Worm (Caenorhabditis elegans) whole organism, L1 larva: ENCODE data around the gene cutl-15.

Experiments used
- C04F5.9 ChIP-seq: sonication (generic microtip); optimal IDR thresholded peaks from 2 replicates; lab custom pipeline; 2016; ENCODE audit warnings: missing genetic modification characterization, missing compliant biosample characterization
- C16A3.4 ChIP-seq: fragments of 150-350 bp; optimal IDR thresholded peaks from 2 replicates; lab custom pipeline; 2014; ENCODE audit warnings: missing biosample characterization, missing genetic modification characterization
- Y116A8C.19 ChIP-seq: sonication (generic microtip); optimal IDR thresholded peaks from 2 replicates; lab custom pipeline; 2016; ENCODE audit warnings: missing compliant biosample characterization, missing genetic modification characterization, borderline replicate concordance
- ama-1 ChIP-seq: fragments of 150-350 bp; optimal IDR thresholded peaks from 2 replicates; lab custom pipeline; 2014
- blmp-1 ChIP-seq: fragments of 150-350 bp; optimal IDR thresholded peaks from 2 replicates; lab custom pipeline; 2014; ENCODE audit warnings: missing biosample characterization, missing genetic modification characterization
- ceh-8 ChIP-seq: fragments of 200-800 bp; sonication (Bioruptor generic); optimal IDR thresholded peaks from 2 replicates; lab custom pipeline; 2018; ENCODE audit warnings: mild to moderate bottlenecking, missing genetic modification characterization, moderate library complexity, missing compliant biosample characterization
- ceh-88 ChIP-seq: fragments of 200-800 bp; sonication (Bioruptor generic); IDR thresholded peaks from 2 replicates; pipeline ENCODE4 v1.3.6; 2022; ENCODE audit warnings: missing genetic modification characterization, missing compliant biosample characterization
- ces-1 ChIP-seq: fragments of 150-350 bp; optimal IDR thresholded peaks from 2 replicates; lab custom pipeline; 2014; ENCODE audit warnings: missing biosample characterization, missing genetic modification reagents, missing genetic modification characterization
- dpl-1 ChIP-seq, 3 experiments: fragments of 150-350 bp in 2 of 3; sonication (generic microtip) in 1 of 3; optimal IDR thresholded peaks; 2 replicates each; lab custom pipeline; 2014 to 2017; ENCODE audit warnings: missing biosample characterization in 3 of 3, missing genetic modification characterization in 3 of 3, missing genetic modification reagents in 3 of 3
- efl-1 ChIP-seq, 4 experiments: fragments of 150-350 bp; optimal IDR thresholded peaks in 3 of 4; peaks in 1 of 4; 1 replicate in 1 of 4; 2 replicates in 3 of 4; lab custom pipeline; 2014; ENCODE audit warnings: missing biosample characterization in 2 of 4, missing genetic modification characterization in 2 of 4, missing genetic modification reagents in 2 of 4
- elt-2 ChIP-seq: sonication (generic microtip); optimal IDR thresholded peaks from 2 replicates; lab custom pipeline; 2016; ENCODE audit warnings: missing genetic modification characterization, mild to moderate bottlenecking, inconsistent platforms, missing compliant biosample characterization, missing genetic modification reagents
- ets-5 ChIP-seq: fragments of 200-800 bp; sonication (Bioruptor generic); IDR thresholded peaks from 2 replicates; pipeline ENCODE4 v1.3.6; 2022; ENCODE audit warnings: missing genetic modification characterization, missing compliant biosample characterization
- fkh-10 ChIP-seq: sonication (generic microtip); optimal IDR thresholded peaks from 2 replicates; lab custom pipeline; 2017; ENCODE audit warnings: missing biosample characterization, missing genetic modification reagents, missing genetic modification characterization
- fkh-4 ChIP-seq: sonication (generic microtip); optimal IDR thresholded peaks from 2 replicates; lab custom pipeline; 2016; ENCODE audit warnings: missing compliant biosample characterization, missing genetic modification characterization, borderline replicate concordance
- grh-1 ChIP-seq: fragments of 200-800 bp; sonication (Bioruptor generic); IDR thresholded peaks from 2 replicates; pipeline ENCODE4 v1.3.6; 2022; ENCODE audit warnings: missing genetic modification reagents, missing genetic modification characterization, missing compliant biosample characterization
- irx-1 ChIP-seq: sonication (generic microtip); optimal IDR thresholded peaks from 2 replicates; lab custom pipeline; 2016; ENCODE audit warnings: missing genetic modification characterization, missing compliant biosample characterization
- lin-14 ChIP-seq: fragments of 200-800 bp; sonication (Bioruptor generic); optimal IDR thresholded peaks from 2 replicates; lab custom pipeline; 2018; ENCODE audit warnings: mild to moderate bottlenecking, missing genetic modification characterization, moderate library complexity, missing compliant biosample characterization
- lin-35 ChIP-seq, 2 experiments: fragments of 150-350 bp; optimal IDR thresholded peaks; 2 replicates each; lab custom pipeline; 2014; ENCODE audit warnings: missing biosample characterization in 2 of 2, missing genetic modification characterization in 2 of 2, missing genetic modification reagents in 2 of 2
- lir-3 ChIP-seq: sonication (generic microtip); optimal IDR thresholded peaks from 2 replicates; lab custom pipeline; 2016; ENCODE audit warnings: mild to moderate bottlenecking, missing genetic modification characterization, moderate library complexity, missing compliant biosample characterization; ENCODE audit not compliant: poor library complexity
- lsy-2 ChIP-seq, 2 experiments: fragments of 150-350 bp; optimal IDR thresholded peaks; 2 replicates each; lab custom pipeline; 2014; ENCODE audit warnings: missing biosample characterization in 2 of 2, missing genetic modification characterization in 2 of 2
- mdl-1 ChIP-seq, 2 experiments: fragments of 150-350 bp; optimal IDR thresholded peaks; 2 replicates each; lab custom pipeline; 2014 to 2017; ENCODE audit warnings: missing biosample characterization in 2 of 2, missing genetic modification characterization in 2 of 2, inconsistent platforms in 1 of 2
- nhr-20 ChIP-seq: sonication (generic microtip); optimal IDR thresholded peaks from 2 replicates; lab custom pipeline; 2016; ENCODE audit warnings: mild to moderate bottlenecking, missing genetic modification characterization, missing compliant biosample characterization
- nhr-47 ChIP-seq: sonication (generic microtip); optimal IDR thresholded peaks from 2 replicates; lab custom pipeline; 2016; ENCODE audit warnings: mild to moderate bottlenecking, missing genetic modification characterization, moderate library complexity, missing compliant biosample characterization
- nhr-71 ChIP-seq: sonication (generic microtip); optimal IDR thresholded peaks from 2 replicates; lab custom pipeline; 2016; ENCODE audit warnings: mild to moderate bottlenecking, missing genetic modification characterization, moderate library complexity, missing compliant biosample characterization
- nhr-76 ChIP-seq: sonication (generic microtip); optimal IDR thresholded peaks from 2 replicates; lab custom pipeline; 2017; ENCODE audit warnings: missing biosample characterization, missing genetic modification characterization
- nhr-85 ChIP-seq: sonication (generic microtip); peaks from one replicate; lab custom pipeline; 2016; ENCODE audit warnings: missing genetic modification characterization, inconsistent platforms, missing compliant biosample characterization
- nhr-90 ChIP-seq: sonication (generic microtip); optimal IDR thresholded peaks from 2 replicates; lab custom pipeline; 2016; ENCODE audit warnings: mild to moderate bottlenecking, missing genetic modification characterization, missing compliant biosample characterization; ENCODE audit not compliant: poor library complexity
- pag-3 ChIP-seq: sonication (generic microtip); optimal IDR thresholded peaks from 2 replicates; lab custom pipeline; 2017; ENCODE audit warnings: missing genetic modification characterization, mild to moderate bottlenecking, missing compliant biosample characterization, antibody characterized with exemption, borderline replicate concordance; ENCODE audit not compliant: insufficient read depth
- pax-3 ChIP-seq: fragments of 200-800 bp; sonication (Bioruptor generic); optimal IDR thresholded peaks from 2 replicates; lab custom pipeline; 2018; ENCODE audit warnings: mild to moderate bottlenecking, missing genetic modification characterization, moderate library complexity, missing compliant biosample characterization
- snpc-4 ChIP-seq: fragments of 150-350 bp; optimal IDR thresholded peaks from 2 replicates; lab custom pipeline; 2014; ENCODE audit warnings: missing biosample characterization, missing genetic modification characterization
- snu-23 ChIP-seq: sonication (generic microtip); optimal IDR thresholded peaks from 2 replicates; lab custom pipeline; 2016; ENCODE audit warnings: missing genetic modification characterization, missing compliant biosample characterization
- sox-4 ChIP-seq: sonication (generic microtip); optimal IDR thresholded peaks from 2 replicates; lab custom pipeline; 2016; ENCODE audit warnings: missing genetic modification characterization, missing compliant biosample characterization
- sptf-1 ChIP-seq: fragments of 150-350 bp; optimal IDR thresholded peaks from 2 replicates; lab custom pipeline; 2014; ENCODE audit warnings: missing biosample characterization, missing genetic modification characterization
- swsn-7 ChIP-seq: sonication (generic microtip); optimal IDR thresholded peaks from 2 replicates; lab custom pipeline; 2016; ENCODE audit warnings: missing genetic modification characterization, missing compliant biosample characterization
- tlp-1 ChIP-seq: fragments of 150-350 bp; optimal IDR thresholded peaks from 2 replicates; lab custom pipeline; 2014; ENCODE audit warnings: missing biosample characterization, missing genetic modification characterization
- unc-130 ChIP-seq: fragments of 150-350 bp; optimal IDR thresholded peaks from 2 replicates; lab custom pipeline; 2017; ENCODE audit warnings: missing biosample characterization, missing genetic modification characterization, inconsistent platforms
- vab-15 ChIP-seq: sonication (generic microtip); optimal IDR thresholded peaks from 2 replicates; lab custom pipeline; 2017; ENCODE audit warnings: missing genotype, mild to moderate bottlenecking, missing genetic modification characterization, missing compliant biosample characterization
- zag-1 ChIP-seq: fragments of 150-350 bp; optimal IDR thresholded peaks from 2 replicates; lab custom pipeline; 2014; ENCODE audit warnings: missing biosample characterization, missing genetic modification characterization
- ztf-11 ChIP-seq, 2 experiments: sonication (generic microtip); optimal IDR thresholded peaks; 2 replicates each; lab custom pipeline; 2016 to 2017; ENCODE audit warnings: missing genetic modification characterization in 2 of 2, missing biosample characterization in 1 of 2, missing compliant biosample characterization in 1 of 2
- ztf-4 ChIP-seq: fragments of 150-350 bp; optimal IDR thresholded peaks from 2 replicates; lab custom pipeline; 2014; ENCODE audit warnings: missing biosample characterization, missing genetic modification characterization

The cutl-15 gene

ce11 chrII:8945167-8945566 is 2.3 kb downstream of the cutl-15 start:
- TF ChIP-seq fkh-10 (peak; percentile 61), ama-1 (lab: Kevin White, UChicago) (no peak), lin-14 (GFP tag; lab: Kevin White, UChicago) (peak; percentile 42)

- TF ChIP-seq elt-2 (tag; lab: Kevin White, UChicago) (no peak), pag-3 (tag; lab: Kevin White, UChicago) (no peak), snu-23 (peak; percentile 11), efl-1 (optimal IDR thresholded peaks at IDR 0.05; lab: Kevin White, UChicago) (peak; percentile 16 to 87), efl-1 (GFP tag; optimal IDR thresholded peaks at IDR 0.05 in 1 of 2; lab: Kevin White, UChicago) (peak; percentile 86 to 98), pax-3 (tag; lab: Kevin White, UChicago) (no peak), swsn-7 (tag; lab: Kevin White, UChicago) (peak; percentile 1), vab-15 (no peak), snpc-4 (tag; lab: Kevin White, UChicago) (no peak), ceh-8 (GFP tag; lab: Kevin White, UChicago) (no peak), C16A3.4 (tag; lab: Kevin White, UChicago) (peak; percentile 51), mdl-1 (tag; optimal IDR thresholded peaks at IDR 0.05; lab: Kevin White, UChicago) (no peak), nhr-20 (tag; lab: Kevin White, UChicago) (peak; percentile 34), C04F5.9 (tag; lab: Kevin White, UChicago) (no peak), tlp-1 (tag; lab: Kevin White, UChicago) (no peak), Y116A8C.19 (tag; lab: Kevin White, UChicago) (no peak), fkh-4 (no peak), irx-1 (no peak), lin-35 (GFP tag; optimal IDR thresholded peaks at IDR 0.05; lab: Kevin White, UChicago) (peak; percentile 76 to 94), ztf-11 (tag; optimal IDR thresholded peaks at IDR 0.05; lab: Kevin White, UChicago) (no peak), zag-1 (no peak), grh-1 (GFP tag; lab: Robert Waterston, UW) (no peak), ceh-88 (GFP tag; lab: Robert Waterston, UW) (no peak), unc-130 (no peak), lir-3 (no peak), nhr-47 (tag; lab: Kevin White, UChicago) (peak; percentile 26), sptf-1 (tag; lab: Kevin White, UChicago) (no peak), nhr-71 (tag; lab: Kevin White, UChicago) (peak; percentile 37), sox-4 (tag; lab: Kevin White, UChicago) (peak; percentile 24), nhr-85 (tag; lab: Kevin White, UChicago) (no peak), blmp-1 (peak; percentile 39), ama-1 (lab: Kevin White, UChicago) (no peak), nhr-76 (tag; lab: Kevin White, UChicago) (no peak), ztf-4 (tag; lab: Kevin White, UChicago) (no peak), ces-1 (GFP tag; lab: Kevin White, UChicago) (no peak), nhr-90 (tag; lab: Kevin White, UChicago) (no peak), lsy-2 (tag; optimal IDR thresholded peaks at IDR 0.05; lab: Kevin White, UChicago) (peak; percentile 24 to 67), dpl-1 (GFP tag; optimal IDR thresholded peaks at IDR 0.05; lab: Kevin White, UChicago) (peak; percentile 72 to 90 (median 85)), ets-5 (GFP tag; lab: Robert Waterston, UW) (no peak)
Measured at ce11 chrII:8940362-8940940, 7.0 kb downstream of the cutl-15 start, which contains the start of the genes set-17 and T21B10.4. Gene set-17 (minus strand): TSS chrII:8940488. Gene T21B10.4 (plus strand): TSS chrII:8940894.
